Fruit fly (Drosophila melanogaster): ENCODE measurements around the gene CG2200.

The CG2200 gene

dm6 chrX:13087333-13087828 lies 6.7 kb upstream of the CG2200 start:
- peak; percentile 30 for TF ChIP-seq Hnf4 (GFP tag; optimal IDR thresholded peaks at IDR 0.05)
- TF ChIP-seq Dif (GFP tag; optimal IDR thresholded peaks at IDR 0.05; ENCODE audit: partially characterized antibody): no peak
- peak; percentile 2 for TF ChIP-seq sage (GFP tag; optimal IDR thresholded peaks at IDR 0.05)
- TF ChIP-seq Sp1 (GFP tag; optimal IDR thresholded peaks at IDR 0.05): peak; percentile 53
- no peak for TF ChIP-seq brk (GFP tag; optimal IDR thresholded peaks at IDR 0.05)
- peak; percentile 91 for TF ChIP-seq psq (GFP tag; optimal IDR thresholded peaks at IDR 0.05)
- no peak for TF ChIP-seq Rel (GFP tag; optimal IDR thresholded peaks at IDR 0.05)
- TF ChIP-seq Rel (tag; optimal IDR thresholded peaks at IDR 0.05): peak; percentile 30
- TF ChIP-seq HLH106 (tag; optimal IDR thresholded peaks at IDR 0.05): peak; percentile 8
- TF ChIP-seq jim (GFP tag; optimal IDR thresholded peaks at IDR 0.05): peak; percentile 29
- peak; percentile 23 for TF ChIP-seq h (GFP tag; optimal IDR thresholded peaks at IDR 0.05)
- no peak for TF ChIP-seq br (GFP tag; optimal IDR thresholded peaks at IDR 0.05)
- peak in 1 of 2 experiments; percentile 38 for TF ChIP-seq dl (GFP tag; optimal IDR thresholded peaks at IDR 0.05; ENCODE audit: insufficient read depth in 1 of 2, partially characterized antibody in 2 of 2)
- peak; percentile 83 for TF ChIP-seq fru (GFP tag; optimal IDR thresholded peaks at IDR 0.05)
- TF ChIP-seq Dfd (GFP tag; optimal IDR thresholded peaks at IDR 0.05): peak; percentile 48

DNA sequence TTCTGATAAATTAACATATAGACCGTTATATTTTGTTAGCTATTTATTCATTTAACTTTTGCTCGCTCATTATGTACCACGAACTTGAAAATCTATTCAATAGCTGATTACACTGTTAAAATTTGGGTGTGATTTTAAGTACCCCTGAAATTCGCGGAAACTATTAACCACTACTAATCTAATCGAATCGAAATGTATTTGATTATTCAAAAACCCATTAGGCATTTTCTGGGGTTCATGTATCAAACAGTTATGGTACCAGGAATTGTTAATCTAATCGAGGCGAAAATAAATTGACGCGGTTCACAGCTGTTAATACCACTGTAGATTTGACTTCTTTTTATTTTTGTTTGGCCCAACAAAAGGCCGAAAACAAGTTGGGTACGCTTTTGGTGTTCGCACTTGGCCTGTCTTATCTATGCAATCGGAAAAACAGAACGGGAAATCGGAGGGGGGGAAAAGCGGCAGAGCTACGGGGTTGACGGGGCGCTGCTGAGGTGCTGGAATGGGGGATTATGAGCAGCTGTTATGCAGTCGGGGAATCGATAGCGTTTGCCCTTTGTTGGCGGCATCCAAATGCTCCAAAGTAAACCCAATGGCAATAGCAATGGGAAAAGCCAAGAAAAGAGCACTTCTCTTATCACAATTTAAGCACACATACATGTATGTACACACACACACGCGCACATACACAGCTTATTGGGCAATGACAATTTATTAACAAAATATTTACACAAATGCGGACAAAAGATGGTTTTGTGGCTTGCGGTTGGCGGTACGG lies 5.9 kb upstream of the CG2200 start:
- TF ChIP-seq foxo (GFP tag; optimal IDR thresholded peaks at IDR 0.05): peak in 1 of 2 experiments; percentile 0
- no peak for TF ChIP-seq Hr78 (GFP tag; optimal IDR thresholded peaks at IDR 0.05)
- TF ChIP-seq ey (GFP tag; optimal IDR thresholded peaks at IDR 0.05): no peak
- TF ChIP-seq sage (GFP tag; optimal IDR thresholded peaks at IDR 0.05): no peak
- no peak for TF ChIP-seq Dfd (GFP tag; optimal IDR thresholded peaks at IDR 0.05)
- no peak for TF ChIP-seq dsf (GFP tag; optimal IDR thresholded peaks at IDR 0.05; ENCODE audit: borderline replicate concordance)
- TF ChIP-seq CG9705 (GFP tag; optimal IDR thresholded peaks at IDR 0.05): no peak
- no peak for TF ChIP-seq rgr (GFP tag; optimal IDR thresholded peaks at IDR 0.05)
- TF ChIP-seq Abd-B (GFP tag; optimal IDR thresholded peaks at IDR 0.05): no peak
- TF ChIP-seq GATAd (GFP tag; optimal IDR thresholded peaks at IDR 0.05): no peak
- TF ChIP-seq Sp1 (GFP tag; optimal IDR thresholded peaks at IDR 0.05): no peak
- TF ChIP-seq sv (GFP tag; optimal IDR thresholded peaks at IDR 0.05): peak; percentile 18
- TF ChIP-seq tai (GFP tag; optimal IDR thresholded peaks at IDR 0.05): no peak
- TF ChIP-seq HLH106 (tag; optimal IDR thresholded peaks at IDR 0.05): no peak
- no peak for TF ChIP-seq jim (GFP tag; optimal IDR thresholded peaks at IDR 0.05)
- TF ChIP-seq Mio (GFP tag; optimal IDR thresholded peaks at IDR 0.05): no peak

dm6 chrX:13089375-13089774 lies 4.7 kb upstream of the CG2200 start:
- no peak for TF ChIP-seq Abd-B (GFP tag; optimal IDR thresholded peaks at IDR 0.05)
- no peak for TF ChIP-seq OdsH (GFP tag; optimal IDR thresholded peaks at IDR 0.05)
- no peak for TF ChIP-seq HLH106 (tag; optimal IDR thresholded peaks at IDR 0.05)
- no peak for TF ChIP-seq Dif (GFP tag; optimal IDR thresholded peaks at IDR 0.05; ENCODE audit: partially characterized antibody)
- TF ChIP-seq N (GFP tag; optimal IDR thresholded peaks at IDR 0.05): no peak
- TF ChIP-seq Rel (GFP tag; optimal IDR thresholded peaks at IDR 0.05): no peak
- no peak for TF ChIP-seq Rel (tag; optimal IDR thresholded peaks at IDR 0.05)
- no peak for TF ChIP-seq tai (GFP tag; optimal IDR thresholded peaks at IDR 0.05)
- no peak for TF ChIP-seq br (GFP tag; optimal IDR thresholded peaks at IDR 0.05)
- TF ChIP-seq psq (GFP tag; optimal IDR thresholded peaks at IDR 0.05): no peak
- TF ChIP-seq woc (GFP tag; optimal IDR thresholded peaks at IDR 0.05): no peak
- no peak for TF ChIP-seq CrebA (GFP tag; optimal IDR thresholded peaks at IDR 0.05; ENCODE audit: borderline replicate concordance)
- TF ChIP-seq Mio (GFP tag; optimal IDR thresholded peaks at IDR 0.05): no peak
- no peak for TF ChIP-seq usp (GFP tag; optimal IDR thresholded peaks at IDR 0.05)
- no peak for TF ChIP-seq brk (GFP tag; optimal IDR thresholded peaks at IDR 0.05)
- no peak for TF ChIP-seq ey (GFP tag; optimal IDR thresholded peaks at IDR 0.05)
- TF ChIP-seq foxo (GFP tag; optimal IDR thresholded peaks at IDR 0.05): no peak
- TF ChIP-seq pan (optimal IDR thresholded peaks at IDR 0.05): no peak
- no peak for TF ChIP-seq rgr (GFP tag; optimal IDR thresholded peaks at IDR 0.05)
